Worm (Caenorhabditis elegans): Measurements from ENCODE around the gene srx-136.

ce11 chrV:13848379-13848778 is 8.9 kb upstream of the srx-136 start, which contains the start of gene srx-133:
- TF ChIP-seq ref-1 (GFP tag; conservative IDR thresholded peaks at IDR 0.05) (no peak), cog-1 (tag; optimal IDR thresholded peaks at IDR 0.05) (no peak)
